Worm (Caenorhabditis elegans): ENCODE measurements around the gene fbxa-126.

ce11 chrIV:14305813-14306212 is 15.7 kb downstream of the fbxa-126 start:
- TF ChIP-seq lin-13 (GFP tag; optimal IDR thresholded peaks at IDR 0.05), result no peak
- no peak for TF ChIP-seq nhr-11 (tag; optimal IDR thresholded peaks at IDR 0.05)
- TF ChIP-seq nhr-12 (tag; optimal IDR thresholded peaks at IDR 0.05), result no peak
- TF ChIP-seq elt-3 (tag; optimal IDR thresholded peaks at IDR 0.05), result no peak
- no peak for TF ChIP-seq ama-1 (optimal IDR thresholded peaks at IDR 0.05)
- no peak for TF ChIP-seq nhr-77 (tag; optimal IDR thresholded peaks at IDR 0.05)
- TF ChIP-seq nhr-129 (tag; optimal IDR thresholded peaks at IDR 0.05), result no peak
- TF ChIP-seq ztf-4 (tag; optimal IDR thresholded peaks at IDR 0.05), result no peak

Data from whole organism, L2 larva.